Worm (Caenorhabditis elegans) whole organism, early embryonic: ENCODE results near the gene R08C7.11.
A peak's percentile ranks its signal among the peaks of the same experiment; 100 is the strongest.

Source experiments
- B0310.2 ChIP-seq: sonication (generic microtip); optimal IDR thresholded peaks from 2 replicates; lab custom pipeline; 2016; ENCODE audit warnings: mild to moderate bottlenecking, missing genetic modification characterization, missing compliant biosample characterization
- F13C5.2 ChIP-seq: sonication (generic microtip); optimal IDR thresholded peaks from 2 replicates; lab custom pipeline; 2017; ENCODE audit warnings: mild to moderate bottlenecking, missing genetic modification characterization, inconsistent platforms, missing compliant biosample characterization
- aly-1 ChIP-seq: sonication (generic microtip); optimal IDR thresholded peaks from 2 replicates; lab custom pipeline; 2016; ENCODE audit warnings: missing genetic modification characterization, missing compliant biosample characterization
- ama-1 ChIP-seq: fragments of 150-350 bp; optimal IDR thresholded peaks from 2 replicates; lab custom pipeline; 2014
- ceh-13 ChIP-seq: fragments of 200-800 bp; sonication (Bioruptor generic); optimal IDR thresholded peaks from 2 replicates; lab custom pipeline; 2018; ENCODE audit warnings: mild to moderate bottlenecking, missing genetic modification characterization, missing compliant biosample characterization
- ceh-36 ChIP-seq: sonication (generic microtip); optimal IDR thresholded peaks from 2 replicates; lab custom pipeline; 2016; ENCODE audit warnings: missing genetic modification characterization, inconsistent platforms, missing compliant biosample characterization
- ets-7 ChIP-seq: sonication (generic microtip); optimal IDR thresholded peaks from 2 replicates; lab custom pipeline; 2016; ENCODE audit warnings: missing genotype, missing genetic modification characterization, missing compliant biosample characterization
- flt-1 ChIP-seq: fragments of 200-800 bp; sonication (Bioruptor generic); IDR thresholded peaks from 2 replicates; pipeline ENCODE4 v1.3.6; 2022; ENCODE audit warnings: missing genetic modification characterization, missing compliant biosample characterization
- hmbx-1 ChIP-seq: sonication (generic microtip); optimal IDR thresholded peaks from 2 replicates; lab custom pipeline; 2016; ENCODE audit warnings: mild to moderate bottlenecking, missing genetic modification characterization, missing compliant biosample characterization
- hmg-4 ChIP-seq: fragments of 200-800 bp; sonication (Bioruptor generic); optimal IDR thresholded peaks from 2 replicates; lab custom pipeline; 2018; ENCODE audit warnings: mild to moderate bottlenecking, missing genetic modification characterization, missing compliant biosample characterization
- hnd-1 ChIP-seq: sonication (generic microtip); optimal IDR thresholded peaks from 2 replicates; lab custom pipeline; 2016; ENCODE audit warnings: missing genetic modification characterization, missing compliant biosample characterization
- pes-1 ChIP-seq: fragments of 200-800 bp; sonication (Bioruptor generic); IDR thresholded peaks from 2 replicates; pipeline ENCODE4 v1.3.6; 2022; ENCODE audit warnings: missing genetic modification reagents, missing genetic modification characterization, missing compliant biosample characterization
- scrt-1 ChIP-seq: fragments of 200-800 bp; sonication (Bioruptor generic); IDR thresholded peaks from 2 replicates; pipeline ENCODE4 v1.3.6; 2022; ENCODE audit warnings: missing genetic modification characterization, missing compliant biosample characterization
- sea-1 ChIP-seq: fragments of 200-800 bp; sonication (Bioruptor generic); conservative IDR thresholded peaks from 2 replicates; pipeline ENCODE4 v1.3.6; 2022; ENCODE audit warnings: missing genetic modification characterization, missing compliant biosample characterization
- tbx-11 ChIP-seq: fragments of 200-800 bp; sonication (Bioruptor generic); IDR thresholded peaks from 2 replicates; pipeline ENCODE4 v1.3.6; 2022; ENCODE audit warnings: missing genetic modification characterization, missing compliant biosample characterization
- tbx-37 ChIP-seq: fragments of 200-800 bp; sonication (Bioruptor generic); conservative IDR thresholded peaks from 2 replicates; pipeline ENCODE4 v1.3.6; 2022; ENCODE audit warnings: missing genetic modification reagents, missing genetic modification characterization, missing compliant biosample characterization
- tra-4 ChIP-seq: sonication (generic microtip); optimal IDR thresholded peaks from 2 replicates; lab custom pipeline; 2017; ENCODE audit warnings: missing genetic modification characterization, missing compliant biosample characterization

The R08C7.11 gene

ce11 chrIV:4469770-4470709 lies 15.3 kb upstream of the R08C7.11 start:
- no peak for TF ChIP-seq ets-7 (tag; lab: Kevin White, UChicago)
- TF ChIP-seq pes-1 (GFP tag; lab: Robert Waterston, UW): no peak
- no peak for TF ChIP-seq hmbx-1 (tag; lab: Kevin White, UChicago)
- no peak for TF ChIP-seq aly-1
- no peak for TF ChIP-seq tra-4 (tag; lab: Kevin White, UChicago)
- no peak for TF ChIP-seq hmg-4
- no peak for TF ChIP-seq ama-1 (lab: Kevin White, UChicago)
- no peak for TF ChIP-seq B0310.2 (tag; lab: Kevin White, UChicago)
- no peak for TF ChIP-seq ceh-13 (GFP tag; lab: Kevin White, UChicago)
- TF ChIP-seq ceh-36: no peak
- TF ChIP-seq scrt-1 (GFP tag; lab: Robert Waterston, UW): no peak
- TF ChIP-seq hnd-1: no peak

ce11 chrIV:4469055-4469454 lies 14.3 kb upstream of the R08C7.11 start:
- no peak for TF ChIP-seq pes-1 (GFP tag; lab: Robert Waterston, UW)
- no peak for TF ChIP-seq B0310.2 (tag; lab: Kevin White, UChicago)
- TF ChIP-seq aly-1: no peak
- no peak for TF ChIP-seq ceh-13 (GFP tag; lab: Kevin White, UChicago)
- no peak for TF ChIP-seq tra-4 (tag; lab: Kevin White, UChicago)

ce11 chrIV:4468046-4468727 lies 13.4 kb upstream of the R08C7.11 start:
- TF ChIP-seq tbx-37 (GFP tag; lab: Robert Waterston, UW) (no peak), hmbx-1 (tag; lab: Kevin White, UChicago) (no peak), tra-4 (tag; lab: Kevin White, UChicago) (no peak), flt-1 (GFP tag; lab: Robert Waterston, UW) (no peak), pes-1 (GFP tag; lab: Robert Waterston, UW) (no peak), hnd-1 (no peak), F13C5.2 (tag; lab: Kevin White, UChicago) (no peak), aly-1 (no peak), ceh-36 (no peak), ceh-13 (GFP tag; lab: Kevin White, UChicago) (no peak), tbx-11 (GFP tag; lab: Robert Waterston, UW) (no peak), hmg-4 (no peak), scrt-1 (GFP tag; lab: Robert Waterston, UW) (no peak)

ce11 chrIV:4465184-4465583 lies 10.4 kb upstream of the R08C7.11 start, which contains the start of gene M01H9.5:
Gene M01H9.5 (plus strand): TSS chrIV:4465484.
- TF ChIP-seq tra-4 (tag; lab: Kevin White, UChicago) (no peak), hnd-1 (no peak), ceh-36 (no peak), hmbx-1 (tag; lab: Kevin White, UChicago) (no peak), B0310.2 (tag; lab: Kevin White, UChicago) (no peak), F13C5.2 (tag; lab: Kevin White, UChicago) (no peak)

- TF ChIP-seq ama-1 (lab: Kevin White, UChicago): no peak
- no peak for TF ChIP-seq tbx-37 (GFP tag; lab: Robert Waterston, UW)
- no peak for TF ChIP-seq scrt-1 (GFP tag; lab: Robert Waterston, UW)
- no peak for TF ChIP-seq B0310.2 (tag; lab: Kevin White, UChicago)
- no peak for TF ChIP-seq ets-7 (tag; lab: Kevin White, UChicago)
- no peak for TF ChIP-seq aly-1
- TF ChIP-seq flt-1 (GFP tag; lab: Robert Waterston, UW): no peak
- TF ChIP-seq hnd-1: no peak
- TF ChIP-seq tbx-11 (GFP tag; lab: Robert Waterston, UW): no peak
- no peak for TF ChIP-seq hmbx-1 (tag; lab: Kevin White, UChicago)
- no peak for TF ChIP-seq sea-1
- no peak for TF ChIP-seq ceh-36
- TF ChIP-seq F13C5.2 (tag; lab: Kevin White, UChicago): no peak
- TF ChIP-seq pes-1 (GFP tag; lab: Robert Waterston, UW): no peak
- no peak for TF ChIP-seq ceh-13 (GFP tag; lab: Kevin White, UChicago)
- TF ChIP-seq tra-4 (tag; lab: Kevin White, UChicago): no peak
- TF ChIP-seq hmg-4: no peak
Observed at ce11 chrIV:4463132-4463531, 8.4 kb upstream of the R08C7.11 start, which contains the start of gene M01H9.2. Gene M01H9.2 (minus strand): TSS chrIV:4463232.

- TF ChIP-seq ceh-36 (peak; percentile 51), ceh-13 (GFP tag; lab: Kevin White, UChicago) (no peak), pes-1 (GFP tag; lab: Robert Waterston, UW) (no peak)
Observed at ce11 chrIV:4459342-4459741, 4.6 kb upstream of the R08C7.11 start.

- TF ChIP-seq scrt-1 (GFP tag; lab: Robert Waterston, UW): no peak
- no peak for TF ChIP-seq hmbx-1 (tag; lab: Kevin White, UChicago)
- TF ChIP-seq B0310.2 (tag; lab: Kevin White, UChicago): no peak
- TF ChIP-seq ceh-13 (GFP tag; lab: Kevin White, UChicago): no peak
- TF ChIP-seq ets-7 (tag; lab: Kevin White, UChicago): no peak
- TF ChIP-seq tbx-37 (GFP tag; lab: Robert Waterston, UW): no peak
- TF ChIP-seq ceh-36: no peak
- TF ChIP-seq tra-4 (tag; lab: Kevin White, UChicago): no peak
- TF ChIP-seq F13C5.2 (tag; lab: Kevin White, UChicago): no peak
- TF ChIP-seq hnd-1: no peak
- TF ChIP-seq hmg-4: no peak
- TF ChIP-seq aly-1: no peak
- no peak for TF ChIP-seq flt-1 (GFP tag; lab: Robert Waterston, UW)
- TF ChIP-seq ama-1 (lab: Kevin White, UChicago): no peak
- no peak for TF ChIP-seq tbx-11 (GFP tag; lab: Robert Waterston, UW)
- TF ChIP-seq pes-1 (GFP tag; lab: Robert Waterston, UW): no peak
- no peak for TF ChIP-seq sea-1
Observed at ce11 chrIV:4456658-4457057, 1.9 kb upstream of the R08C7.11 start.
